Worm (Caenorhabditis elegans): ENCODE results near the gene asp-13.

The asp-13 gene

DNA sequence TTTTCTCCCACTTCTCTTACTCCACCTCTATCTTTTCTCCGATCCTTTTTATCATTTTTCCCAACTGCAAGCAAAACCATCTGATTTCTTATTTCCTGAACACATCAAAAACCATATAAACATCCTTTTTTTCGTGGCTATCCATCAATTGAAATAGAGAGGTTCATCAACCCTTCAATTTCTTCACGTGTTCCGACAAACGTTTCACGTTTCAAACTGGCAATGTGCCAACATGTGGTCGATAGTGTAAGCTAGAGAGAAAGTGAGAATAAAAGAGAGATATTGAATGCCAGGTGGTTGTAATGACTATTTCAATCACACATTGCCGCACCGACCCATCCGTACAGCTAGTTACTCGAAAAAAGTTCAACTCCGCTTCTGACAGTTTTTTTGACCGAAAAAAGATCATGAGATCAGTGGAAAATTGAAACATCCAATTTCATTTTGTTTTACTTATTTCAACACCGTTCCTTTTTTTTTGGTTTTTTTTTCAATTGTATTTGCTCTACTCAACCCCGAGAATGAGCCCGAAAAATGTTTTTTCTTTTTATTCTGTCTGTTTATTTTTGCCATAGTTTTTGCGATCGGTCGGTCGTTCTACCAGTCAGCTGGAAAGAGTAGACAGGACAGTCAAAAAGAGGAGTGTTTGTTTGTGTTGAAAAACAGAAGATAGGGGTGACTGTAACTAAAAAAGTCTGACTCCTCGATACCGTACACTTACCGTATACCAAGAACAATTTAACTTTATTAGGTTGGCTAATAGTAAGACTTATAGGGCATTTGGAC is 15.8 kb upstream of the asp-13 start (continued):
- TF ChIP-seq gei-8 (GFP tag; optimal IDR thresholded peaks at IDR 0.05): peak; percentile 0
- TF ChIP-seq lin-15B (tag; optimal IDR thresholded peaks at IDR 0.05): no peak
- no peak for TF ChIP-seq pha-4 (GFP tag; IDR thresholded peaks at IDR 0.05)
- peak; percentile 53 for TF ChIP-seq pha-4 (tag; optimal IDR thresholded peaks at IDR 0.05)

DNA sequence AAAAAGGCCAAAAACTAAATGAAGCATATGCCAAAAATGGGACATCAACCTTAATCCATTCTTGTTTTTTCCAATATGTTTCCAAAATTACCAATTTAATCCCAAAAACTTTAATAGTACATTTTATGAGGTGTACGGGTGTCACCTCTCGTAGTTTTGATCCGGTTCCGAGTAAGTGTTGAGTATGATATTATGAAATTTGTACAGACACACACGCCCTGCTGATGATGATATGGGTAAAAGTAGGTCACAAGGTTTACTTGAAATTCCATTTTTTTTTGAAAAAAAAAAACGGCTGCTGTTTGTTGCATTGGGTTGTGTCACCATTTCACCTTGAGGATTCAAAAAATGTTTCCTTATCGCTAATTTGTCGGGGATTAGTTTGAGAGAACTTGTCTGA is 14.9 kb upstream of the asp-13 start:
- TF ChIP-seq aly-2 (tag; optimal IDR thresholded peaks at IDR 0.05) (no peak), dmd-6 (GFP tag; IDR thresholded peaks at IDR 0.05) (peak; percentile 34), nhr-28 (tag; optimal IDR thresholded peaks at IDR 0.05) (peak; percentile 7), dve-1 (tag; optimal IDR thresholded peaks at IDR 0.05; ENCODE audit: insufficient read depth) (peak; percentile 11), hlh-30 (tag; optimal IDR thresholded peaks at IDR 0.05; ENCODE audit: insufficient read depth) (peak; percentile 57), nhr-77 (tag; optimal IDR thresholded peaks at IDR 0.05) (no peak), tra-1 (GFP tag; IDR thresholded peaks at IDR 0.05) (0 out of 2 replicates have a peak, but pooled peaks have one; percentile 5), unc-39 (tag; optimal IDR thresholded peaks at IDR 0.05) (no peak)

DNA sequence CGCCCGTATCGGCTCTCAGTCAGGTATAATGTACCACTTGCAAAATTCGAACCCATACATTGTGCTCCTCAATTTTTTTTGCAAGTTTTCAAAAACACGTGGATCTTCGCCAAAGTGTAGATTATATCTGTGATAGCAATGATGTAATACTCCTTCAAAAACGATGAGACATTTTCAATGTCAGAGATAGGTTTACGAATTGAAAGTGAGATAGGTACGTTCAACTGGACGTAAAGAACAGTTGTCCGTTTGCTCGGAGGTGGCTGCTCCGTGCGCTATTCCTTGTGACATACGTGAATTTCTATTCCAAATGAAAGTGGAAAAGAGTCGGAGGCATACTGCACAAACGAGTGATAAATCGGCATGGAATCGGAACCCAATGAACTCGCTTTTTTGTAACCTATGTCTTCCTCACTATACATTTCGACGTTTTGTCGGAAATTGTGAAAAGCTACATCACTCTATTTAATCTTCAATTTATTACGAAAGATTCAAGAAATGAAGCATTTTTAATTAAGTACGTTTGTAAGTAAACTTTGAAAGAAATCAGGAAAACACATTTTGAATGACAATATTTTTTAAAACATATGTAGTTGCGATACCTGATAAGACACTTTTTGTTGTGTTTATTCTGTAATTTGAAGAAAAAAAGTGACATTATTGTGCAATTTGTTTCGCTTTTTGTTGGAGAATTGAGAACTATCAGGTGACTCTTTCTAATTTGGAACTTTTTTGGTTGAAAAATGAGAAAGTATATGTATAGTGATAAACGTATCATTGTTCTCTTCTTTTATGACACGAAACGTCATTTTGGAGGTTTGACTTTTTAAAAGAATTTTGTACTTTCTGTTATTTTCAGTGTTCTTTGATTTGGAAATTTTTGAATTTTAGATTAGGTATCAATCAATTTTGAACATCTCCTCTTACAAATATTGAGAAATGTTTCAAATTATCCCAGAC is 11.7 kb upstream of the asp-13 start:
- TF ChIP-seq ztf-7 (tag; optimal IDR thresholded peaks at IDR 0.05): no peak
- TF ChIP-seq nhr-76 (tag; optimal IDR thresholded peaks at IDR 0.05): peak; percentile 72
- no peak for TF ChIP-seq gei-8 (GFP tag; optimal IDR thresholded peaks at IDR 0.05)
- TF ChIP-seq nhr-77 (tag; optimal IDR thresholded peaks at IDR 0.05): peak; percentile 89
- peak in 1 of 2 experiments; percentile 92 for TF ChIP-seq unc-62 (GFP tag; optimal IDR thresholded peaks at IDR 0.05 in 1 of 2)
- TF ChIP-seq unc-62 (tag; optimal IDR thresholded peaks at IDR 0.05): no peak
- no peak for TF ChIP-seq madf-5 (GFP tag; IDR thresholded peaks at IDR 0.05)
- no peak for TF ChIP-seq arid-1 (GFP tag; conservative IDR thresholded peaks at IDR 0.05)
- peak; percentile 54 for TF ChIP-seq T20F7.1 (GFP tag; optimal IDR thresholded peaks at IDR 0.05)
- TF ChIP-seq snpc-1.2 (GFP tag; IDR thresholded peaks at IDR 0.05): no peak
- peak in 1 of 2 experiments; percentile 11 for TF ChIP-seq lsy-2 (tag; optimal IDR thresholded peaks at IDR 0.05)
- no peak for TF ChIP-seq Y48G9A.11 (GFP tag; IDR thresholded peaks at IDR 0.05)
- no peak for TF ChIP-seq jun-1 (tag; optimal IDR thresholded peaks at IDR 0.05)
- no peak for TF ChIP-seq daf-8 (GFP tag; IDR thresholded peaks at IDR 0.05)
- peak in 1 of 2 experiments; percentile 22 for TF ChIP-seq mdl-1 (tag; optimal IDR thresholded peaks at IDR 0.05)
- peak in 1 of 2 experiments; percentile 31 for TF ChIP-seq daf-16 (GFP tag; optimal IDR thresholded peaks at IDR 0.05)
- peak; percentile 91 for TF ChIP-seq daf-16 (tag; optimal IDR thresholded peaks at IDR 0.05)
- TF ChIP-seq nhr-48 (tag; optimal IDR thresholded peaks at IDR 0.05): peak; percentile 1
- TF ChIP-seq cey-2 (tag; optimal IDR thresholded peaks at IDR 0.05; ENCODE audit: borderline replicate concordance, insufficient read depth): peak; percentile 46
- TF ChIP-seq nhr-111 (GFP tag; optimal IDR thresholded peaks at IDR 0.05): no peak
- TF ChIP-seq hlh-30 (tag; optimal IDR thresholded peaks at IDR 0.05; ENCODE audit: insufficient read depth): peak; percentile 14
- TF ChIP-seq pqm-1 (tag; optimal IDR thresholded peaks at IDR 0.05): peak; percentile 61
- no peak for TF ChIP-seq madf-9 (GFP tag; conservative IDR thresholded peaks at IDR 0.05)
- TF ChIP-seq nhr-11 (tag; optimal IDR thresholded peaks at IDR 0.05): peak; percentile 38
- peak; percentile 10 for TF ChIP-seq hlh-11 (tag; optimal IDR thresholded peaks at IDR 0.05)
- TF ChIP-seq lin-15B (tag; optimal IDR thresholded peaks at IDR 0.05): no peak
- TF ChIP-seq ceh-20 (GFP tag; IDR thresholded peaks at IDR 0.05): no peak
- peak; percentile 78 for TF ChIP-seq dve-1 (tag; optimal IDR thresholded peaks at IDR 0.05; ENCODE audit: insufficient read depth)
- 0 out of 2 replicates have a peak, but pooled peaks have one; percentile 45 for TF ChIP-seq php-3 (GFP tag; IDR thresholded peaks at IDR 0.05)
- TF ChIP-seq egl-43 (GFP tag; IDR thresholded peaks at IDR 0.05): no peak
- no peak for TF ChIP-seq ceh-62 (tag; optimal IDR thresholded peaks at IDR 0.05)
- no peak for TF ChIP-seq snpc-4 (tag; optimal IDR thresholded peaks at IDR 0.05)
- peak; percentile 79 for TF ChIP-seq dmd-6 (GFP tag; IDR thresholded peaks at IDR 0.05)
- TF ChIP-seq fkh-10 (GFP tag; optimal IDR thresholded peaks at IDR 0.05): no peak
- no peak for TF ChIP-seq lin-29 (GFP tag; IDR thresholded peaks at IDR 0.05)
- TF ChIP-seq sdz-12 (GFP tag; optimal IDR thresholded peaks at IDR 0.05): no peak
- TF ChIP-seq aha-1 (tag): peak; percentile 83
- TF ChIP-seq nhr-28 (tag; optimal IDR thresholded peaks at IDR 0.05): peak; percentile 80
